Fruit fly (Drosophila melanogaster): Measurements from ENCODE around the gene Ddx1.

Ddx1 gene

DNA sequence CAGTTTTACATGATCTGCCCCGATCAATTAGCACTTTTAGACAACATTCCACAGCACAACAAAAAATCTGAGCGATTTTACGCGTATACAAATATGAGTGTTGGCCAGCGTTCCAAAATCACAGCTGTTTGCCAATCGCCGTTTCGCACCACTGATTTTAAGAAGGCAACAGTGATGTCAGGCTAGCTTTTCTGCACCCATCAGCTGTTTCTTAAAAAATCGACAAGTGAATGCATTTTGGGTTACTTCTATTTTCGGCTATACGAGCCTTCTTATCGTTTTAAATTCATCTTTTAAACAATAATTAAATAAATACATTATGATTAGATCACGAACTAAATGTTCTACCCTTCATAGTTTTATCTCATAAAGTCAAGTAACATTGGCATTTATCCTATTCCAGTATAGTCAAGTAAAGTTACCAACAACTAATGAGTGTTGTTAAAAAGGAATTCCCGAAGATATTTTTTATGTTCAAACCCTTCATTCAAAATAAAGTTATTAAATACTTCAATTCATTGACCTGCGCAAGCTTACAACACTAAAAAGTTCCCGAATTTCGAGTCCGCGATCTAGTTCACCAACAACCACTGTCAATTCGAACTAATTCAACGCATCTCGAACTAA is at the start of gene Ddx1, which contains the start of gene Rich:
Gene Ddx1 (plus strand): TSS at position 573 of the 627 bp plus-strand sequence.
Gene Rich (minus strand): TSS at position 125 of the 627 bp plus-strand sequence.
- TF ChIP-seq pan (optimal IDR thresholded peaks at IDR 0.05) (no peak), EcR (GFP tag; optimal IDR thresholded peaks at IDR 0.05) (no peak)

- no peak for TF ChIP-seq Dll (optimal IDR thresholded peaks at IDR 0.05)
- no peak for TF ChIP-seq EcR (GFP tag; optimal IDR thresholded peaks at IDR 0.05)
- no peak for TF ChIP-seq pan (optimal IDR thresholded peaks at IDR 0.05)
- no peak for TF ChIP-seq usp (GFP tag; optimal IDR thresholded peaks at IDR 0.05)
- TF ChIP-seq psq (optimal IDR thresholded peaks at IDR 0.05) = no peak
- TF ChIP-seq CG8478 (optimal IDR thresholded peaks at IDR 0.05) = no peak
Measured at dm6 chr3L:22214725-22215124, 48.4 kb upstream of the Ddx1 start.

DNA sequence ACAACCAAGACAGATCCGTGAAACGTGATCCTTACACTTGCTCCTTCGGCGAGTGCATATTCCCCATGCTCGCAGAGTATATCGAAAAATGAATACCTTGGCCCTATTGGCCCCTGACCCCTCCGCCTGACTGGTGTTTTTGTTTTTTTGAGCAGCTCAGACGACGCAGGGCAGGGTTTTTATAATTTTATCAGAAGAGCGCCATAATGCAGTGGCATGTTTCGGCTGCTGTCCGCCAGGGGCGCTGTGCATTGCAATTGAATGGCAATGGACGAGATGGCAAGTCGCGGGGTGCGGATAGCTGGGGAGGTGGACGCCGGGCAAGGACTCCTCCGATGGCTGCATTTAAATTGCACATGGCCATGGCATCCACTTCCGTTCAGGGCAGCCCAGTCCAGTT is 40.1 kb upstream of the Ddx1 start:
- TF ChIP-seq CG8478 (optimal IDR thresholded peaks at IDR 0.05) = no peak
- no peak for TF ChIP-seq Dll (optimal IDR thresholded peaks at IDR 0.05)
- no peak for TF ChIP-seq usp (GFP tag; optimal IDR thresholded peaks at IDR 0.05)
- no peak for TF ChIP-seq pan (optimal IDR thresholded peaks at IDR 0.05)
- TF ChIP-seq psq (optimal IDR thresholded peaks at IDR 0.05) = no peak
- TF ChIP-seq EcR (GFP tag; optimal IDR thresholded peaks at IDR 0.05) = no peak

- TF ChIP-seq EcR (GFP tag; optimal IDR thresholded peaks at IDR 0.05) = no peak
- no peak for TF ChIP-seq CG8478 (optimal IDR thresholded peaks at IDR 0.05)
- TF ChIP-seq Dll (optimal IDR thresholded peaks at IDR 0.05) = no peak
- no peak for TF ChIP-seq pan (optimal IDR thresholded peaks at IDR 0.05)
- no peak for TF ChIP-seq psq (optimal IDR thresholded peaks at IDR 0.05)
- no peak for TF ChIP-seq usp (GFP tag; optimal IDR thresholded peaks at IDR 0.05)
Measured at dm6 chr3L:22237658-22238057, 25.5 kb upstream of the Ddx1 start.

DNA sequence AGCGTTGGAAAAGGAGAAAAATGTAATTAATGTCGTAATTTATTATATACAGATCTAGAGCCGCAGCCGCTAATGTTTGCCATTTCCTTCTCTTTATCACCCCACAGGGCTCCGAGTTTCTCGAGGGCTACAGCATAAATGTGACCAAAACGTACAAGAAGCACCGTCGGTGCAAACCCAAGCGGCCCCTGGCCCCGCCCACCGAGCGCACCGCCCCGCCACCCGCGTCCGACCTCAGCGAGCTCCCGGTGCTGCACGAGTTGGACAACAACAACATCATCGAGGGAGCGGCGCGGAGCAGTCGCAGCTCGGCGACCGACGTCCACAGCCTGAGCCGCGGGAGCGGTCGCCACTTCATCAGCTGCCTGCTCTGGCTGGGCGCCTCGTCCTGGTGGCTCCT is 20.9 kb upstream of the Ddx1 start:
- TF ChIP-seq EcR (GFP tag; optimal IDR thresholded peaks at IDR 0.05) (no peak), pan (optimal IDR thresholded peaks at IDR 0.05) (no peak), usp (GFP tag; optimal IDR thresholded peaks at IDR 0.05) (no peak), Dll (optimal IDR thresholded peaks at IDR 0.05) (no peak), psq (optimal IDR thresholded peaks at IDR 0.05) (no peak), CG8478 (optimal IDR thresholded peaks at IDR 0.05) (no peak)

dm6 chr3L:22266535-22266934 is 3.4 kb downstream of the Ddx1 start, which contains the start of gene CG11523:
Gene CG11523, minus strand, starts transcription at chr3L:22266679.
- TF ChIP-seq Dll (optimal IDR thresholded peaks at IDR 0.05) (no peak), CG8478 (optimal IDR thresholded peaks at IDR 0.05) (no peak), EcR (GFP tag; optimal IDR thresholded peaks at IDR 0.05) (no peak), pan (optimal IDR thresholded peaks at IDR 0.05) (no peak), usp (GFP tag; optimal IDR thresholded peaks at IDR 0.05) (no peak), psq (optimal IDR thresholded peaks at IDR 0.05) (no peak)

DNA sequence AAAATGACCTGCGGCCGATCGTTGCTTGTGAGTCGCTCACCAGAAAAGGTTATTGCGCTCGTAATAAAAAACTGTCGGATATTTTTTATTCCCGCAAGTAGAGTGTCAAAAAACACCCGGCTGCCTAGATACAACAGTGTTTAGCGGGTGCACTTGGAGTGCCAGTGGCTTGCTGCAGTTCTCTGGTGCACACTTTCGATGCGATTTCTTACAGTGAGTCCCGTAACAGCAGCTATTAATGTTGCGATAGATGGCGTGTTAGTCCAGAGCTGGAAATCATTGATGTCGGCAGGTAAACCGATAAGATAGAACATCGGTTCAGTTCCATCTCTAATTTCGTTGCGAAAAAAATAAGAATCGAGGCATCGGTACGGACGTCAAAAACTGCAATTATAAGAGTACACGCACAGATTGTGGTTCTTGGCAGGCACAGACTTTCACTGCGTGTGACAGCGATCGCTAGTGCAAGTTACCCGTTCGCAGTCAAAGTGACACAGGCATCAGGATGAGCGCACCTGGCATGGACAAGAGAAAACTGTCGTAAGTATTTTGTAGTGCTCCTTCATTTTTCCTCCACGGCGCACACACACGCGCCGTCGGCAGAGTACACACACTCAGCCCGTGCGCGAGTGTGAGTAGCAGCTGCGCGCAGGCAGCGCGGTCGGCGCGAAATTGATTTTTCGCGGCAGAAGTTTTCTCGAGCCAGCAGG is 4.2 kb downstream of the Ddx1 start, which contains the start of gene Csp:
Gene Csp (plus strand): TSS at position 135 of the 710 bp plus-strand sequence.
- TF ChIP-seq CG8478 (optimal IDR thresholded peaks at IDR 0.05) (no peak), Dll (optimal IDR thresholded peaks at IDR 0.05) (peak; percentile 6), pan (optimal IDR thresholded peaks at IDR 0.05) (peak; percentile 68), EcR (GFP tag; optimal IDR thresholded peaks at IDR 0.05) (no peak)

DNA sequence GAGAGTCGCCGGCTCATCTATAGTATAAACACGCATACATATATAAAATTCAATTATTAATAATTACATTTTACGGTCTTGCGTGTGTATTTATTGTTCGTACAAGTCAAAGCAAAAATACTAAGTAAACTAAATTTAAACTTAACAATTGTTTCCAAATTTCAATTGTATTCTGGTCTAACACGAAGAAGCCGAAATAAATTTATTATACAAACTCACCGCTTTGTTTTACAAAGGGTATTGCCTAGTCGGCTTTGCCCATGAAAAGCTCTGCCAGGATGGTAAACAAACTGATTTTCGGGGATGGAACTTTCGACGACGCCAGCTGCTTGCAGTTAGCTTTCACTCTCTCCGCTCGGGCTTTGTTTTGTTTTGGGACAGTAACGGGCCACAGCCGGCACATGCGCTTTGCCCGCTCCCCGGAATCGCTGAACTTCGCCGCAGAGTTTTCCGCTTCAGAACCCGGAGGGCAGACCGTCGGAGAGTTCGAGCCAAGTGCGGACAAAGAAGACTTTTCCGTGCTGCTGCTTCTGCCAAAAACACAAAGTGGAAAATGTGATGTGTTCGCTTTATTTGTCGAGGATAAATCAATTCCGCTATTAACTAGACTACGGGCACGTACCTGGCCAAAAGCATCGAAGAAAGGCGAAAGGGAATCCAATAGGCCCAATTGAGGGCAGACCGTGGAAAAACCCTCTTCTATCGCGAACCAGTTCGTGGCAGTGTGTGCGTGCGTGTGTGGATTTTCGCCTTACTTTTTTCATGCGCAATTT is 10.5 kb downstream of the Ddx1 start, which contains the start of gene Srpk79D:
Gene Srpk79D (plus strand): TSS at position 457 of the 773 bp plus-strand sequence.
- no peak for TF ChIP-seq pan (optimal IDR thresholded peaks at IDR 0.05)
- no peak for TF ChIP-seq Dll (optimal IDR thresholded peaks at IDR 0.05)
- no peak for TF ChIP-seq psq (optimal IDR thresholded peaks at IDR 0.05)
- no peak for TF ChIP-seq CG8478 (optimal IDR thresholded peaks at IDR 0.05)
- no peak for TF ChIP-seq EcR (GFP tag; optimal IDR thresholded peaks at IDR 0.05)
- no peak for TF ChIP-seq usp (GFP tag; optimal IDR thresholded peaks at IDR 0.05)

- TF ChIP-seq CG8478 (optimal IDR thresholded peaks at IDR 0.05) (no peak), usp (GFP tag; optimal IDR thresholded peaks at IDR 0.05) (no peak), pan (optimal IDR thresholded peaks at IDR 0.05) (no peak), psq (optimal IDR thresholded peaks at IDR 0.05) (no peak), Dll (optimal IDR thresholded peaks at IDR 0.05) (no peak), EcR (GFP tag; optimal IDR thresholded peaks at IDR 0.05) (no peak)
Measured at dm6 chr3L:22275989-22276388, 12.8 kb downstream of the Ddx1 start.

DNA sequence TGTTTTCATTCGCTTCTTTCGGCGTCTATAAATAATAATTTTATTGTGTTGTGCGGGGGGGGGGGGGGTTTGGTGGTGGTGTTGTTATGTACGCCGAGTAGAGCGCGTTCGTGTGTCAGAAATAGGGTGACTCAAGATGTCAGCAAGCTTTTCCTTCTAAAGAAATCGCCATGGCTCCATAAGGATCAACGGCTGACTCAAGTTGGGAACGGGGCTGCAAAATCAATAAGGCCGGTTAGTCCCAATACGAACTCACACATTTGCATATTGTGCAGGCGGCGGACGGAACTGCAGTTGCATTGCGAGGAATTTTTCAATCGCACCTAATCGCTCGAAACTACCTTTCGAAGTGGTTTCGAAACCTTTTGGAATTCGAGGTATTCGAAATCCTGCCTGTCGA is 13.4 kb downstream of the Ddx1 start:
- TF ChIP-seq CG8478 (optimal IDR thresholded peaks at IDR 0.05) (no peak), pan (optimal IDR thresholded peaks at IDR 0.05) (no peak), psq (optimal IDR thresholded peaks at IDR 0.05) (no peak), EcR (GFP tag; optimal IDR thresholded peaks at IDR 0.05) (no peak), usp (GFP tag; optimal IDR thresholded peaks at IDR 0.05) (no peak), Dll (optimal IDR thresholded peaks at IDR 0.05) (no peak)

DNA sequence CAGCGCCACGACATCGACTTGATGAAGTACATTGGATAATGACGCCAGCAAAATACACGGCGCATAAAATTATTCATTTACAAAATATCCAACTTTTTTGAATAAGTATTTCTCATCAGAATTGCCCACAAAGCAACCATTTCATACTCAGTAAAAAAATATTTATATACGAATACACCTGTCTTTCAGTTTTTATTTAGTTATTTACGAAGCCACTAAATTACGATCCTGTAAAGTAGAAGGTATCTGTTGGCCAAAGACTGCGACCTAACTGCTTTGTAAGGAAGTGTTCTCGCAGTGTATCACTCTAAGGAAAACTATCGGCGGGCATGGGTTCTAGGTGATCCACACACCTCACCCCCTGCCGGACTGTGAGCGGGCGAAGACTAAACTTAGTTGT is 14.0 kb downstream of the Ddx1 start:
- TF ChIP-seq pan (optimal IDR thresholded peaks at IDR 0.05) (no peak), CG8478 (optimal IDR thresholded peaks at IDR 0.05) (no peak), Dll (optimal IDR thresholded peaks at IDR 0.05) (no peak), usp (GFP tag; optimal IDR thresholded peaks at IDR 0.05) (no peak)
